Fruit fly (Drosophila melanogaster) whole organism, embryonic: Measurements from ENCODE around the gene CG43147.

ENCODE experiments used
- Atf6 ChIP-seq: fragments of 200-800 bp; sonication (Bioruptor generic); IDR thresholded peaks from 2 replicates; pipeline ENCODE4 v1.3.6; 2022; ENCODE audit warnings: missing biosample characterization, missing genetic modification characterization
- Blimp-1 ChIP-seq: fragments of 200-800 bp; sonication (Bioruptor generic); optimal IDR thresholded peaks from 3 replicates; lab custom pipeline; 2018; ENCODE audit warnings: missing biosample characterization, missing genetic modification characterization, mild to moderate bottlenecking, moderate library complexity, missing genetic modification reagents
- CG10321 ChIP-seq: fragments of 200-800 bp; sonication (Bioruptor generic); IDR thresholded peaks from 2 replicates; pipeline ENCODE4 v1.3.6; 2022; ENCODE audit warnings: missing biosample characterization, missing genetic modification characterization
- CG11398 ChIP-seq: fragments of 200-800 bp; sonication (Bioruptor generic); optimal IDR thresholded peaks from 2 replicates; lab custom pipeline; 2016; ENCODE audit warnings: missing biosample characterization, missing genetic modification characterization
- CG12769 ChIP-seq: fragments of 200-800 bp; sonication (Bioruptor generic); optimal IDR thresholded peaks from 2 replicates; lab custom pipeline; 2019; ENCODE audit warnings: missing biosample characterization, mild to moderate bottlenecking, missing genetic modification characterization, moderate library complexity
- CG14014 ChIP-seq: fragments of 200-800 bp; sonication (Bioruptor generic); IDR thresholded peaks from 2 replicates; pipeline ENCODE4 v1.3.6; 2022; ENCODE audit warnings: missing biosample characterization, missing genetic modification characterization
- CG14710 ChIP-seq: fragments of 200-800 bp; sonication (Bioruptor generic); optimal IDR thresholded peaks from 3 replicates; lab custom pipeline; 2019; ENCODE audit warnings: missing biosample characterization, mild to moderate bottlenecking, missing genetic modification characterization, moderate library complexity
- CG17385 ChIP-seq: fragments of 200-800 bp; sonication (Bioruptor generic); optimal IDR thresholded peaks from 3 replicates; lab custom pipeline; 2018; ENCODE audit warnings: missing biosample characterization, mild to moderate bottlenecking, missing genetic modification characterization
- CG30020 ChIP-seq: fragments of 200-800 bp; optimal IDR thresholded peaks from 2 replicates; lab custom pipeline; 2019; ENCODE audit warnings: missing biosample characterization, mild to moderate bottlenecking, missing genetic modification characterization, moderate library complexity
- CG5953 ChIP-seq: fragments of 200-800 bp; sonication (Bioruptor generic); IDR thresholded peaks from 2 replicates; pipeline ENCODE4 v1.3.6; 2022; ENCODE audit warnings: missing biosample characterization, missing genetic modification characterization
- CoRest ChIP-seq: fragments of 200-800 bp; sonication (Bioruptor generic); optimal IDR thresholded peaks from 3 replicates; lab custom pipeline; 2018; ENCODE audit warnings: missing biosample characterization, mild to moderate bottlenecking, missing genetic modification characterization, moderate library complexity
- Hr78 ChIP-seq, 2 experiments: fragments of 200-800 bp in 1 of 2; fragments of >200 bp in 1 of 2; sonication (Bioruptor generic) in 1 of 2; optimal IDR thresholded peaks; 2 replicates each; lab custom pipeline; 2017 to 2019; ENCODE audit warnings: missing biosample characterization in 2 of 2, missing genetic modification characterization in 2 of 2, mild to moderate bottlenecking in 1 of 2, moderate library complexity in 1 of 2
- Med ChIP-seq: fragments of 200-800 bp; sonication (Bioruptor generic); peaks from one replicate; lab custom pipeline; 2016; ENCODE audit warnings: missing biosample characterization, missing genetic modification characterization, mild to moderate bottlenecking, inconsistent platforms, moderate library complexity
- Nf-YA ChIP-seq: fragments of 200-800 bp; sonication (Bioruptor generic); IDR thresholded peaks from 2 replicates; pipeline ENCODE4 v1.3.6; 2022; ENCODE audit warnings: missing biosample characterization, missing genetic modification characterization
- Nf-YC ChIP-seq: fragments of 200-800 bp; optimal IDR thresholded peaks from 3 replicates; lab custom pipeline; 2019; ENCODE audit warnings: missing biosample characterization, mild to moderate bottlenecking, missing genetic modification characterization, moderate library complexity
- Oaz ChIP-seq: fragments of 200-800 bp; sonication (Bioruptor generic); IDR thresholded peaks from 2 replicates; pipeline ENCODE4 v1.3.6; 2022; ENCODE audit warnings: missing biosample characterization, missing genetic modification characterization
- Optix ChIP-seq: fragments of 200-800 bp; sonication (Bioruptor generic); IDR thresholded peaks from 3 replicates; pipeline ENCODE4 v1.3.6; 2022; ENCODE audit warnings: missing biosample characterization, missing genetic modification characterization
- abd-A ChIP-seq: fragments of 200-800 bp; sonication (Bioruptor generic); optimal IDR thresholded peaks from 3 replicates; lab custom pipeline; 2019; ENCODE audit warnings: missing biosample characterization, mild to moderate bottlenecking, missing genetic modification characterization, moderate library complexity
- chinmo ChIP-seq: fragments of 200-800 bp; sonication (Bioruptor generic); IDR thresholded peaks from 4 replicates; pipeline ENCODE4 v1.3.6; 2022; ENCODE audit warnings: missing biosample characterization, missing genetic modification characterization; ENCODE audit not compliant: partially characterized antibody
- grau ChIP-seq: fragments of 200-800 bp; optimal IDR thresholded peaks from 3 replicates; lab custom pipeline; 2019; ENCODE audit warnings: missing biosample characterization, mild to moderate bottlenecking, missing genetic modification characterization, moderate library complexity
- gsb ChIP-seq: fragments of 200-800 bp; sonication (Bioruptor generic); IDR thresholded peaks from 2 replicates; pipeline ENCODE4 v1.3.6; 2022; ENCODE audit warnings: missing biosample characterization, missing genetic modification characterization
- hkb ChIP-seq, 2 experiments: fragments of 200-800 bp in 1 of 2; fragments of >200 bp in 1 of 2; sonication (Bioruptor generic) in 1 of 2; IDR thresholded peaks in 1 of 2; optimal IDR thresholded peaks in 1 of 2; 2 replicates each; pipeline versions ENCODE4 v1.3.6 to Lab custom; 2017 to 2022; ENCODE audit warnings: missing biosample characterization in 1 of 2, missing genetic modification characterization in 1 of 2
- insv ChIP-seq, 2 experiments: fragments of 200-800 bp; sonication (Bioruptor generic); optimal IDR thresholded peaks; 3 replicates each; lab custom pipeline; 2016 to 2018; ENCODE audit warnings: missing biosample characterization in 2 of 2, missing genetic modification characterization in 2 of 2
- inv ChIP-seq: fragments of 200-800 bp; sonication (Bioruptor generic); IDR thresholded peaks from 2 replicates; pipeline ENCODE4 v1.3.6; 2022; ENCODE audit warnings: missing biosample characterization, missing genetic modification characterization; ENCODE audit not compliant: partially characterized antibody
- mam ChIP-seq: fragments of 200-800 bp; sonication (Bioruptor generic); optimal IDR thresholded peaks from 3 replicates; lab custom pipeline; 2016; ENCODE audit warnings: missing biosample characterization, missing genetic modification characterization
- oc ChIP-seq: fragments of 200-800 bp; sonication (Bioruptor generic); optimal IDR thresholded peaks from 2 replicates; lab custom pipeline; 2018; ENCODE audit warnings: missing biosample characterization, mild to moderate bottlenecking, missing genetic modification characterization, moderate library complexity
- schlank ChIP-seq: fragments of 200-800 bp; sonication (Bioruptor generic); optimal IDR thresholded peaks from 2 replicates; lab custom pipeline; 2018; ENCODE audit warnings: missing biosample characterization, mild to moderate bottlenecking, missing genetic modification characterization
- sd ChIP-seq: fragments of 200-800 bp; sonication (Bioruptor generic); optimal IDR thresholded peaks from 3 replicates; lab custom pipeline; 2018; ENCODE audit warnings: missing biosample characterization, mild to moderate bottlenecking, missing genetic modification characterization, moderate library complexity
- sens ChIP-seq: fragments of 200-800 bp; sonication (Bioruptor generic); peaks from one replicate; lab custom pipeline; 2016; ENCODE audit warnings: missing biosample characterization, missing genetic modification characterization
- seq ChIP-seq: fragments of 200-800 bp; sonication (Bioruptor generic); IDR thresholded peaks from 2 replicates; pipeline ENCODE4 v1.3.6; 2022; ENCODE audit warnings: missing biosample characterization, missing genetic modification characterization
- sqz ChIP-seq: fragments of 200-800 bp; sonication (Bioruptor generic); optimal IDR thresholded peaks from 3 replicates; lab custom pipeline; 2018; ENCODE audit warnings: missing biosample characterization, mild to moderate bottlenecking, missing genetic modification characterization
- sr ChIP-seq: fragments of 200-800 bp; sonication (Bioruptor generic); IDR thresholded peaks from 3 replicates; pipeline ENCODE4 v1.3.6; 2022; ENCODE audit warnings: missing biosample characterization, missing genetic modification characterization
- ttk ChIP-seq: fragments of 200-800 bp; sonication (Bioruptor generic); IDR thresholded peaks from 2 replicates; pipeline ENCODE4 v2.1.2; 2022; ENCODE audit warnings: missing biosample characterization, missing genetic modification characterization

CG43147 gene

dm6 chr3L:13251786-13252185 lies 48.2 kb downstream of the CG43147 start (continued):
- no peak for TF ChIP-seq CG14014
- TF ChIP-seq chinmo (GFP tag; lab: Robert Waterston, UW): 0 out of 4 replicates have a peak, but pooled peaks have one; percentile 7
- peak; percentile 33 for TF ChIP-seq sqz (GFP tag; lab: Kevin White, UChicago)
- no peak for TF ChIP-seq gsb (GFP tag; lab: Robert Waterston, UW)
- no peak for TF ChIP-seq schlank
- no peak for TF ChIP-seq CG17385 (GFP tag; lab: Kevin White, UChicago)

DNA sequence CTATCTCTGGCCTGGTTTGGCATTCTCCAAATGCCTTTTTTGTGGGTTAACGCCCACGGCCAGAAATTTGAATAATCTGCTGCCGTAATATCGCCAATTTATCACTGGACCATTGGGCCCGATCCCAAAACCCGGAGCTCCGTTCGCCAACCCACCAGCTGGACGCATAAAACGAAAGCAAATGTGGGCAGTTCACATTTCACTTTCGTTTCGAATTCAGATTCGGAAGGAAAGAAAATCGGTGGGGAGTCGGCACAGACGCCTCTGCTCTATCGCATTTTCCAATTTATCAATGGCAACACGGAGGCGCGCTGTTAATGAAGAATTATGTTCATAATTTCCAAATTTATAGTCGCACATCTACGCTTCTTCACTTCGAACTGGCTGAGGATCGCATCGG lies 49.9 kb downstream of the CG43147 start:
- TF ChIP-seq grau (tag; lab: Kevin White, UChicago) (no peak), Nf-YA (GFP tag; lab: Robert Waterston, UW) (no peak), ttk (GFP tag; lab: Robert Waterston, UW) (no peak), sr (GFP tag; lab: Robert Waterston, UW) (peak; percentile 62; the same call in 2 of the 3 replicates), CG11398 (GFP tag; lab: Kevin White, UChicago) (no peak), sens (GFP tag; lab: Kevin White, UChicago) (no peak), sd (tag; lab: Kevin White, UChicago) (peak; percentile 31), CG14710 (tag; lab: Kevin White, UChicago) (no peak), Med (GFP tag; lab: Kevin White, UChicago) (no peak), inv (GFP tag; lab: Robert Waterston, UW) (no peak), Hr78 (GFP tag; optimal IDR thresholded peaks at IDR 0.05; lab: Kevin White, UChicago) (no peak), CG5953 (GFP tag; lab: Robert Waterston, UW) (no peak), CG30020 (tag; lab: Kevin White, UChicago) (no peak), insv (GFP tag; optimal IDR thresholded peaks at IDR 0.05; lab: Kevin White, UChicago) (no peak), Nf-YC (no peak), Oaz (GFP tag; lab: Robert Waterston, UW) (no peak), oc (tag; lab: Kevin White, UChicago) (peak; percentile 18), hkb (optimal IDR thresholded peaks at IDR 0.05; lab: Kevin White, UChicago) (no peak), hkb (GFP tag; IDR thresholded peaks at IDR 0.05; lab: Robert Waterston, UW) (no peak), seq (GFP tag; lab: Robert Waterston, UW) (no peak), CG12769 (tag; lab: Kevin White, UChicago) (peak; percentile 39), abd-A (tag; lab: Kevin White, UChicago) (peak; percentile 16), Optix (GFP tag; lab: Robert Waterston, UW) (no peak), mam (GFP tag; lab: Kevin White, UChicago) (no peak), CG10321 (GFP tag; lab: Robert Waterston, UW) (no peak), Atf6 (GFP tag; lab: Robert Waterston, UW) (no peak), Blimp-1 (peak; percentile 94), CoRest (tag; lab: Kevin White, UChicago) (no peak)
